Worm (Caenorhabditis elegans): ENCODE results near the gene srh-1.

DNA sequence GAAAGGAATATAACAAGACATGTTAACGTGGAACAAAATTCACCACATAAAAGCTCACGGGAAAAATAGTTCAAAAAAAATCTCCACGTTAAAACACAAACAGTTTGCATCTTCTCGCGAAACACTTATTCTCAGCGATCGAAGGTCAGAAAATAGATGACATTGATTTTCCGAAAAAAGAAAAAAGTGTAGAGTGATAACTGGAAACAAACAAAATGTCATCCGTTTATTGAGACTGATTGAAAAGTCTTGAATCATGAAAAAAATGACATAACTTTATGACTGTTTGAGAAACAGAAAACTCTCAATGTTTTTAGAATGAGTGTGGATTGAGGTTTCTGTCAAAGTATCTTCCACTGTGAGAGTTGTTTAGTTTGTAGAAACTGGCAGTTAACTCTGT, 32.1 kb downstream of the srh-1 start, which contains the start of gene C55A6.4:
- TF ChIP-seq nhr-111 (GFP tag; optimal IDR thresholded peaks at IDR 0.05): no peak
- TF ChIP-seq R02D3.7 (tag; optimal IDR thresholded peaks at IDR 0.05): no peak
- no peak for TF ChIP-seq nhr-76 (tag; optimal IDR thresholded peaks at IDR 0.05)
- TF ChIP-seq nhr-77 (tag; optimal IDR thresholded peaks at IDR 0.05): no peak
- TF ChIP-seq ama-1 (optimal IDR thresholded peaks at IDR 0.05): no peak
- no peak for TF ChIP-seq lin-13 (GFP tag; optimal IDR thresholded peaks at IDR 0.05)
- no peak for TF ChIP-seq unc-39 (tag; optimal IDR thresholded peaks at IDR 0.05)
- TF ChIP-seq aha-1 (tag): no peak
- TF ChIP-seq pqm-1 (tag; optimal IDR thresholded peaks at IDR 0.05): no peak
- no peak for TF ChIP-seq ZK546.5 (tag; optimal IDR thresholded peaks at IDR 0.05)
- no peak for TF ChIP-seq zag-1 (tag; optimal IDR thresholded peaks at IDR 0.05)
- TF ChIP-seq tra-1 (GFP tag; IDR thresholded peaks at IDR 0.05): no peak
- no peak for TF ChIP-seq egl-43 (GFP tag; IDR thresholded peaks at IDR 0.05)
- no peak for TF ChIP-seq unc-130 (GFP tag; optimal IDR thresholded peaks at IDR 0.05)

All from whole organism, L4 larva.